Fruit fly (Drosophila melanogaster): ENCODE measurements around the gene repo.

The repo gene

dm6 chr3R:18199177-18199884 lies 36.7 kb upstream of the repo start, which contains the start of the genes Ssdp and CG7985:
TSS of gene Ssdp (minus strand) at chr3R:18199595.
TSS of gene CG7985 (plus strand) at chr3R:18199857.
- TF ChIP-seq pb (GFP tag; optimal IDR thresholded peaks at IDR 0.05) (no peak), Scr (GFP tag; IDR thresholded peaks at IDR 0.05; ENCODE audit: partially characterized antibody) (no peak), z (GFP tag; IDR thresholded peaks at IDR 0.05) (no peak), Sry-δ (GFP tag; optimal IDR thresholded peaks at IDR 0.05) (peak; percentile 27), CG13296 (GFP tag; optimal IDR thresholded peaks at IDR 0.05) (no peak), CG10274 (GFP tag; optimal IDR thresholded peaks at IDR 0.05) (no peak), sug (tag; optimal IDR thresholded peaks at IDR 0.05) (no peak), Kr (GFP tag; optimal IDR thresholded peaks at IDR 0.05) (no peak), fru (optimal IDR thresholded peaks at IDR 0.05) (no peak), CG15269 (tag; optimal IDR thresholded peaks at IDR 0.05) (no peak), HLH3B (GFP tag; IDR thresholded peaks at IDR 0.05) (no peak), bcd (GFP tag; optimal IDR thresholded peaks at IDR 0.05) (peak; percentile 26), Antp (GFP tag; optimal IDR thresholded peaks at IDR 0.05) (no peak), grau (tag; optimal IDR thresholded peaks at IDR 0.05) (no peak), CG10366 (GFP tag; IDR thresholded peaks at IDR 0.05) (no peak), lov (optimal IDR thresholded peaks at IDR 0.05) (no peak), lov (GFP tag; IDR thresholded peaks at IDR 0.05) (no peak), Abd-B (GFP tag; optimal IDR thresholded peaks at IDR 0.05) (peak; percentile 49), Spps (tag; optimal IDR thresholded peaks at IDR 0.05) (no peak), vfl (GFP tag; optimal IDR thresholded peaks at IDR 0.05) (no peak), exex (tag; optimal IDR thresholded peaks at IDR 0.05) (no peak), Hr78 (GFP tag; optimal IDR thresholded peaks at IDR 0.05) (no peak), ap (GFP tag; IDR thresholded peaks at IDR 0.05) (no peak), cad (GFP tag; optimal IDR thresholded peaks at IDR 0.05) (no peak), CG31441 (GFP tag; IDR thresholded peaks at IDR 0.05) (no peak), CG9797 (GFP tag; optimal IDR thresholded peaks at IDR 0.05) (peak; percentile 83), ro (GFP tag; IDR thresholded peaks at IDR 0.05) (no peak), CG43689 (GFP tag; IDR thresholded peaks at IDR 0.05) (no peak), dimm (GFP tag; IDR thresholded peaks at IDR 0.05) (no peak), CG17186 (GFP tag; optimal IDR thresholded peaks at IDR 0.05) (no peak), cas (GFP tag; IDR thresholded peaks at IDR 0.05) (no peak), CG14860 (GFP tag; IDR thresholded peaks at IDR 0.05; ENCODE audit: partially characterized antibody) (no peak), CG4854 (GFP tag; optimal IDR thresholded peaks at IDR 0.05) (peak; percentile 46), nerfin-1 (tag; optimal IDR thresholded peaks at IDR 0.05) (no peak), Ets65A (GFP tag) (no peak), CG10267 (tag; optimal IDR thresholded peaks at IDR 0.05) (peak; percentile 8), Max (GFP tag; optimal IDR thresholded peaks at IDR 0.05) (peak; percentile 24), en (GFP tag; optimal IDR thresholded peaks at IDR 0.05) (no peak), CG5180 (GFP tag; optimal IDR thresholded peaks at IDR 0.05) (no peak), Ets97D (GFP tag; optimal IDR thresholded peaks at IDR 0.05) (peak; percentile 66), onecut (GFP tag; IDR thresholded peaks at IDR 0.05) (peak; percentile 86), CG1602 (GFP tag; optimal IDR thresholded peaks at IDR 0.05) (no peak), corto (GFP tag; optimal IDR thresholded peaks at IDR 0.05) (no peak), CG12299 (tag; optimal IDR thresholded peaks at IDR 0.05) (no peak), CG14667 (GFP tag; IDR thresholded peaks at IDR 0.05) (no peak), NFAT (GFP tag; IDR thresholded peaks at IDR 0.05) (no peak), tgo (GFP tag; IDR thresholded peaks at IDR 0.05) (no peak), nau (GFP tag; optimal IDR thresholded peaks at IDR 0.05) (no peak), BEAF-32 (GFP tag; optimal IDR thresholded peaks at IDR 0.05) (peak; percentile 66), CG8359 (GFP tag; optimal IDR thresholded peaks at IDR 0.05; ENCODE audit: borderline replicate concordance) (no peak), CG2199 (GFP tag; IDR thresholded peaks at IDR 0.05) (no peak)
